Fruit fly (Drosophila melanogaster) whole organism, adult: ENCODE measurements around the gene CG15880.
A peak's percentile ranks its signal among the peaks of the same experiment; 100 is the strongest.

Experiments used
- CG11617 ChIP-seq: fragments of 200-800 bp; sonication (Bioruptor generic); optimal IDR thresholded peaks from 2 replicates; lab custom pipeline; 2017; ENCODE audit warnings: mild to moderate bottlenecking, missing biosample characterization, missing genetic modification reagents, missing genetic modification characterization
- CG12768 ChIP-seq: fragments of 200-800 bp; sonication (Bioruptor generic); optimal IDR thresholded peaks from 2 replicates; lab custom pipeline; 2017; ENCODE audit warnings: missing biosample characterization, missing genetic modification characterization, mild to moderate bottlenecking, moderate library complexity, missing genetic modification reagents
- CG14711 ChIP-seq: fragments of 200-800 bp; sonication (Bioruptor generic); optimal IDR thresholded peaks from 2 replicates; lab custom pipeline; 2018; ENCODE audit warnings: missing biosample characterization, mild to moderate bottlenecking, missing genetic modification characterization, moderate library complexity
- CG1620 ChIP-seq: fragments of 200-800 bp; sonication (Bioruptor generic); optimal IDR thresholded peaks from 2 replicates; lab custom pipeline; 2016; ENCODE audit warnings: missing biosample characterization, missing genetic modification characterization
- CG33017 ChIP-seq: fragments of 200-800 bp; sonication (Bioruptor generic); optimal IDR thresholded peaks from 2 replicates; lab custom pipeline; 2018; ENCODE audit warnings: missing biosample characterization, mild to moderate bottlenecking, missing genetic modification characterization, moderate library complexity
- CG5204 ChIP-seq: fragments of 200-800 bp; sonication (Bioruptor generic); optimal IDR thresholded peaks from 2 replicates; lab custom pipeline; 2016; ENCODE audit warnings: missing biosample characterization, missing genetic modification characterization
- CG7045 ChIP-seq: fragments of 200-800 bp; sonication (Bioruptor generic); optimal IDR thresholded peaks from 2 replicates; lab custom pipeline; 2017; ENCODE audit warnings: missing biosample characterization, mild to moderate bottlenecking, missing genetic modification characterization
- CG7101 ChIP-seq: fragments of 200-800 bp; sonication (Bioruptor generic); optimal IDR thresholded peaks from 2 replicates; lab custom pipeline; 2018; ENCODE audit warnings: missing biosample characterization, mild to moderate bottlenecking, missing genetic modification characterization, moderate library complexity
- Clk ChIP-seq: fragments of 200-800 bp; sonication (Bioruptor generic); optimal IDR thresholded peaks from 2 replicates; lab custom pipeline; 2017; ENCODE audit warnings: missing biosample characterization, missing genetic modification characterization
- Crg-1 ChIP-seq: fragments of 200-800 bp; sonication (Bioruptor generic); optimal IDR thresholded peaks from 2 replicates; lab custom pipeline; 2016; ENCODE audit warnings: missing biosample characterization, missing genetic modification characterization
- Hr96 ChIP-seq: fragments of 200-800 bp; sonication (Bioruptor generic); optimal IDR thresholded peaks from 2 replicates; lab custom pipeline; 2016; ENCODE audit warnings: missing biosample characterization, missing genetic modification characterization
- Mnt ChIP-seq: fragments of 200-800 bp; sonication (Bioruptor generic); optimal IDR thresholded peaks from 2 replicates; lab custom pipeline; 2016; ENCODE audit warnings: missing biosample characterization, mild to moderate bottlenecking, missing genetic modification characterization
- bab1 ChIP-seq: fragments of 200-800 bp; sonication (Bioruptor generic); optimal IDR thresholded peaks from 3 replicates; lab custom pipeline; 2019; ENCODE audit warnings: missing biosample characterization, mild to moderate bottlenecking, missing genetic modification characterization, moderate library complexity
- cic ChIP-seq: fragments of 200-800 bp; sonication (Bioruptor generic); optimal IDR thresholded peaks from 2 replicates; lab custom pipeline; 2017; ENCODE audit warnings: missing biosample characterization, mild to moderate bottlenecking, missing genetic modification characterization, moderate library complexity
- cnc ChIP-seq, 2 experiments: fragments of >200 bp; optimal IDR thresholded peaks; 2 replicates each; lab custom pipeline; 2017
- kay ChIP-seq: fragments of 200-800 bp; sonication (Bioruptor generic); peaks from one replicate; lab custom pipeline; 2016; ENCODE audit warnings: missing biosample characterization, missing genetic modification characterization, borderline replicate concordance
- ovo ChIP-seq: fragments of 200-800 bp; sonication (Bioruptor generic); optimal IDR thresholded peaks from 2 replicates; lab custom pipeline; 2016; ENCODE audit warnings: missing biosample characterization, missing genetic modification characterization
- pad ChIP-seq: fragments of 200-800 bp; sonication (Bioruptor generic); optimal IDR thresholded peaks from 3 replicates; lab custom pipeline; 2017; ENCODE audit warnings: missing biosample characterization, missing genetic modification characterization, mild to moderate bottlenecking, moderate library complexity, missing genetic modification reagents
- tj ChIP-seq: fragments of 200-800 bp; sonication (Bioruptor generic); optimal IDR thresholded peaks from 3 replicates; lab custom pipeline; 2017; ENCODE audit warnings: missing biosample characterization, mild to moderate bottlenecking, missing genetic modification characterization, moderate library complexity
- toe ChIP-seq: fragments of 200-800 bp; sonication (Bioruptor generic); optimal IDR thresholded peaks from 2 replicates; lab custom pipeline; 2016; ENCODE audit warnings: missing biosample characterization, missing genetic modification characterization

CG15880 gene

DNA sequence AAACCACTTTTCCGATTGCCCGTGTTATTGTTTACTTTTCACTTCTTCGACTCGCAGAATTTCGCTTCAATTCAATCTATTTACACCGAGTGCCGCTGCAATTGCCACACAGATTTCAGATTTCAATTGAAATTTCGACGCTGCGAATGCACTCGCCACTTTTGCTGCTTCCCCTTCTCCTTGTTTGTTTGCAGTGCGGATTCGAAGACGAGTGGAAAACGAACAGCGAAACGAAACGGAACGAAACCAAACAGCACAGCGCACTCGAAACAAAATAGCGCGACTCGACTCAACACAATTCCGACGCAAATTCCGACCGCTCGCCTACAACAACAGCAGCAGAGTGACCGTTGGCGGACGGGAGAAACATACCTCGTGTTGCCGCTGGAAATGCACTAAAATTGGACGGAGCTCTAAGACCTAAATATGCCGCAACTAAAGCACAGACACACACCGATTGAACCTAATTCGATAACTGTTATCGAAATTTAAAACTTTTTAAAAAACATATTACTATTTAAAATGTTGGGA, 33.0 kb upstream of the CG15880 start, which contains the start of gene drongo:
Gene drongo (minus strand): TSS at position 345 of the 531 bp plus-strand sequence.
- TF ChIP-seq Hr96 (GFP tag; lab: Kevin White, UChicago) (peak; percentile 16), CG5204 (no peak), Mnt (GFP tag; lab: Kevin White, UChicago) (peak; percentile 75), Clk (no peak), cnc (optimal IDR thresholded peaks at IDR 0.05; lab: Kevin White, UChicago) (no peak), CG12768 (GFP tag; lab: Kevin White, UChicago) (peak; percentile 23), tj (peak; percentile 60), toe (no peak), pad (no peak), CG1620 (peak; percentile 55), CG11617 (GFP tag; lab: Kevin White, UChicago) (peak; percentile 14), CG7045 (peak; percentile 2), CG14711 (tag; lab: Kevin White, UChicago) (peak; percentile 60), kay (no peak), cic (peak; percentile 27), bab1 (GFP tag; lab: Kevin White, UChicago) (peak; percentile 66), CG33017 (tag; lab: Kevin White, UChicago) (peak; percentile 26), Crg-1 (GFP tag; lab: Kevin White, UChicago) (no peak), CG7101 (tag; lab: Kevin White, UChicago) (peak; percentile 62), ovo (GFP tag; lab: Kevin White, UChicago) (no peak)

dm6 chr2L:849787-850512, 32.2 kb upstream of the CG15880 start:
- TF ChIP-seq Clk (no peak), tj (no peak), Crg-1 (GFP tag; lab: Kevin White, UChicago) (no peak), cic (no peak), CG1620 (no peak), toe (no peak), CG33017 (tag; lab: Kevin White, UChicago) (no peak), CG7101 (tag; lab: Kevin White, UChicago) (no peak), CG5204 (no peak), CG11617 (GFP tag; lab: Kevin White, UChicago) (no peak)

DNA sequence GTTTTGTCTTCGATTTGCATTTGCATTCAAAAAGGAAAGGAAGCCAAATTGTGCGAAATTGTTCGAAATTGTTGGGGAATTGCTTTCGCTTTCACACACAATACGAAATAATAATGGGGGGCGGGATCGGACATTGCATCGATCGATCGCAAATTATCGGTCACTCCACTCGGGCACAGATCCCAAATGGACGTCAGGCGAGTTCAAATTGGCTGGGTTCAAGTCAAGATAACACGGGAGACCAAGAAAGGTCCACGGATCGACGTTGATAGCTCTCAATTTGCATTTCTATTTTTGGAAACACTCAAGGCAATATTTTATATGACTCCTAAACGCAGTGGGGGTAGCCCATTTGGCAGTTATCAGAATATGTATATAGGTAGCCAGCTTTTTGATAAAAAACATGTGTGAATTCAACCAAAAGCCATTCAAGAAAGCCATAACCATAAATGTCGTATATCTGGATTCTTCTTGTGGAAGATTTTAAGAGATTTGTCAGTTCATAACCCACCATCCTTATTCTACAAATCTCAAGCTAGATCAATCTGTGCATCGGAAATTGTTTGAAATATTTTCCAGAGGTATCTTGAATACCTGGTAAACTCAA, 31.5 kb upstream of the CG15880 start:
- TF ChIP-seq cnc (optimal IDR thresholded peaks at IDR 0.05; lab: Kevin White, UChicago) (no peak), ovo (GFP tag; lab: Kevin White, UChicago) (no peak), CG5204 (no peak), CG12768 (GFP tag; lab: Kevin White, UChicago) (no peak), cic (no peak), tj (no peak), Clk (no peak), CG33017 (tag; lab: Kevin White, UChicago) (no peak)

DNA sequence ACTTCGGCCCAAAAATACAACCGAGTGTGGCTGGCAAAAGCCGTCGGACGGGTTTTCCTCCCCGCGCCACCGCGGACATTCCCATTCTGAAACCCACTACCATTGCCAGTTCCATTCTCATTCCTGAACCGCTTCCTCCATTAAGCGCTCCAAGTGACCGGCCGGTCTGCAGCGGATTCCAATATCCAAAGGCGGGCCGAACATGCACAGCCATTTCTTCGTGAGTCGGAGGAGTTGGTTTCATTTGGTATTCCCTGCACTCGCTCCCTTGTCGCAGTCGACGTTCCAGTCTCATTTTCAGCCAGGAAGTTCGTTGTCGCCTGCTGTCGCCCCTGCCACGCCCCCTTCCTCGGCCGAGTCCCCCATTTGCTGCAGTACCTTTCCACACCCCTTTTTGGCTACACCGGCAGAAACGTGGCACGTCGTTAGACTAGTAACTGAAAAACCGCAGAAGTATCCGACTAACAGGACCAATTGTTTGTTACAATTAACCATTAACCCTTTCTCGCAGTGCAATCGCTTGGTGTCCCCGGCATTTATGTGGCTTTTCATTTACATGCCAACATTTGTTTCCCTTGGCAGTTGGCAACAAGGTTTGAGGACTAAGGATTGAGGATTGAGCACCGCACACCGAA, 30.4 kb upstream of the CG15880 start:
- TF ChIP-seq Clk (no peak), bab1 (GFP tag; lab: Kevin White, UChicago) (no peak), CG14711 (tag; lab: Kevin White, UChicago) (no peak)

DNA sequence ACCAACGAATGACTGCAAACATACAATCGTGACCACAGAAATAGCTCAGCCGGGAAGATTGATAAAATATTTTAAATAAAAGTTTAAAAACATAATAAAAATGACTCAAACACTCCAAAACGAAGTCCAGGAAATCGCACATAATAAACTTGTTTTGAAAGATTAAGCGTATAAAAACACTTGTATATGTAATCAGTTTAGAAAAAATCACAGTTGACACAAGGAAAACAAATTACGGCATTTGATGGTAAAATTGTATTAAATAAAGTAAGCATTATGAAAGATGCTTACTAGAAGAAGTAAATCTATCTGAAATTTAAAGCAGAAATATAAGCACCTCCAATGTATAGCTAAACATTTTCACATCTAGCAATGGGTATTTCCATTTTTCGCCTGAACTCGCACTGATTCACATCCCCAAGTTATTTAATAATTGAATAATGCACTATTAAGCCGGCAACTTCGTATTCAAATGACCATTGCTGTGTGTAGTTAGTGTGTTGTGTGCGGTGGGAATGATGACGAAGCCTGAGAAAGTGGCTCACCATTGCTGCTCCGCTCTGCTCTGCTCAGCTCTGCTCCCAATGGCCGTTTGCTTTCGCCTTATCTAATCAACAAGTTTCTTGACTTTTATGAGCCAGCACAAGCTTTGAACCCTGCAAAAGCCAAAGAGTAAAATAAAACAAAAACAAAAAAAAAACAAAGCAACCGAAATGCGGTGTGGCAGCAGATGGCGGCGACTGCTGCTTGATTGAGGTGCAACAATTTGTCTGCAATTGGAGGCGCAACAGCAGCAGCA, 29.6 kb upstream of the CG15880 start:
- TF ChIP-seq ovo (GFP tag; lab: Kevin White, UChicago) (no peak), tj (peak; percentile 1), cnc (optimal IDR thresholded peaks at IDR 0.05; lab: Kevin White, UChicago) (no peak), Clk (no peak), cic (no peak), Mnt (GFP tag; lab: Kevin White, UChicago) (no peak), CG11617 (GFP tag; lab: Kevin White, UChicago) (peak; percentile 24), pad (no peak), CG1620 (no peak), CG33017 (tag; lab: Kevin White, UChicago) (no peak), CG7101 (tag; lab: Kevin White, UChicago) (no peak), toe (no peak), bab1 (GFP tag; lab: Kevin White, UChicago) (no peak), CG12768 (GFP tag; lab: Kevin White, UChicago) (no peak)
